Worm (Caenorhabditis elegans): ENCODE results near the gene Y53C12B.1.
A peak's percentile ranks its signal among the peaks of the same experiment; 100 is the strongest.

DNA sequence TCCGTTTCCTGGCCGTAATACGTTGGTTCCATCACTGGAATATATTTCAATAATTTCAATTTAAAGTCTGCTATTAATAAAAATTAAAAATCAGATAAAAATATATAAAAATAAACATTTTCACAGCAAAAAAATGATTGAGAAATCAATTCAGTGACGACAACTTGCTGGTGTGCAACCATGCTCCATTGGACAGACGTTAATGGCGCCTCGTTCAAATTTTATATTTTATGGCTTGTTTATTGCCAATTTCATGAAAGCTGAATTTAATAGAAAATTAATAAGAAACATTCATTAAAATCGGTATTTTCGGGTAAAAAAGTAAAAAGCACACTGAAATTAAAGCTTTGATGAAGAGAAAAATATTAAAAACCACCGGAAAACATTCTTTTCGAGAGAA lies 39.7 kb downstream of the Y53C12B.1 start, which contains the start of gene Y53C12A.3:
- no peak for TF ChIP-seq ceh-30 (tag; optimal IDR thresholded peaks at IDR 0.05)
- TF ChIP-seq ceh-34 (tag; optimal IDR thresholded peaks at IDR 0.05), result no peak
- TF ChIP-seq ceh-31 (tag; optimal IDR thresholded peaks at IDR 0.05), result no peak
- TF ChIP-seq eyg-1 (tag; optimal IDR thresholded peaks at IDR 0.05), result no peak
- TF ChIP-seq dve-1 (tag; optimal IDR thresholded peaks at IDR 0.05), result no peak
- TF ChIP-seq ahr-1 (tag; optimal IDR thresholded peaks at IDR 0.05), result no peak
- peak; percentile 0 for TF ChIP-seq nfya-1 (tag; optimal IDR thresholded peaks at IDR 0.05)
- TF ChIP-seq fkh-10 (GFP tag; optimal IDR thresholded peaks at IDR 0.05), result no peak
- no peak for TF ChIP-seq tbx-2 (tag; optimal IDR thresholded peaks at IDR 0.05)
- no peak for TF ChIP-seq npax-4 (tag; optimal IDR thresholded peaks at IDR 0.05)
- TF ChIP-seq ztf-16 (tag; optimal IDR thresholded peaks at IDR 0.05), result no peak

All from whole organism, late embryonic.